Worm (Caenorhabditis elegans) whole organism, midembryonic: Measurements from ENCODE around the gene zipt-15.
A peak's percentile ranks its signal among the peaks of the same experiment; 100 is the strongest.

Experiments used
- T22C8.4 ChIP-seq: fragments of 200-800 bp; sonication (Bioruptor generic); IDR thresholded peaks from 2 replicates; pipeline ENCODE4 v1.3.6; 2022; ENCODE audit warnings: missing genetic modification characterization, missing compliant biosample characterization
- cog-1 ChIP-seq: sonication (generic microtip); optimal IDR thresholded peaks from 2 replicates; lab custom pipeline; 2016; ENCODE audit warnings: missing genetic modification characterization, missing compliant biosample characterization
- flt-1 ChIP-seq: fragments of 200-800 bp; sonication (Bioruptor generic); IDR thresholded peaks from 2 replicates; pipeline ENCODE4 v1.3.6; 2022; ENCODE audit warnings: missing genetic modification characterization, missing compliant biosample characterization
- klf-2 ChIP-seq: fragments of 200-800 bp; sonication (Bioruptor generic); conservative IDR thresholded peaks from 2 replicates; pipeline ENCODE4 v1.3.6; 2022; ENCODE audit warnings: missing genetic modification reagents, missing genetic modification characterization, missing compliant biosample characterization
- med-1 ChIP-seq: sonication (generic microtip); optimal IDR thresholded peaks from 2 replicates; lab custom pipeline; 2017; ENCODE audit warnings: missing genetic modification characterization, mild to moderate bottlenecking, missing compliant biosample characterization, antibody characterized with exemption, missing genetic modification reagents; ENCODE audit not compliant: insufficient read depth
- ref-1 ChIP-seq: fragments of 200-800 bp; sonication (Bioruptor generic); conservative IDR thresholded peaks from 2 replicates; pipeline ENCODE4 v1.3.6; 2022; ENCODE audit warnings: missing genetic modification reagents, missing genetic modification characterization, missing compliant biosample characterization
- tab-1 ChIP-seq: fragments of 200-800 bp; sonication (Bioruptor generic); IDR thresholded peaks from 2 replicates; pipeline ENCODE4 v1.3.6; 2022; ENCODE audit warnings: missing genetic modification characterization, missing compliant biosample characterization
- ztf-23 ChIP-seq: fragments of 200-800 bp; sonication (Bioruptor generic); IDR thresholded peaks from 2 replicates; pipeline ENCODE4 v1.3.6; 2022; ENCODE audit warnings: missing genetic modification reagents, missing genetic modification characterization, missing compliant biosample characterization
- ztf-29 ChIP-seq: fragments of 200-800 bp; sonication (Bioruptor generic); IDR thresholded peaks from 2 replicates; pipeline ENCODE4 v1.3.6; 2022; ENCODE audit warnings: missing genetic modification reagents, missing genetic modification characterization, missing compliant biosample characterization

zipt-15 gene

ce11 chrIV:762486-763376 is 62.0 kb downstream of the zipt-15 start:
- TF ChIP-seq ztf-23 (GFP tag; lab: Robert Waterston, UW): 0 out of 2 replicates have a peak, but pooled peaks have one; percentile 20
- TF ChIP-seq T22C8.4 (GFP tag; lab: Robert Waterston, UW): no peak
- TF ChIP-seq tab-1 (GFP tag; lab: Robert Waterston, UW): peak; percentile 51; the same call in 1 of the 2 replicates

ce11 chrIV:762016-762459 is 62.7 kb downstream of the zipt-15 start:
- no peak for TF ChIP-seq flt-1 (GFP tag; lab: Robert Waterston, UW)
- no peak for TF ChIP-seq T22C8.4 (GFP tag; lab: Robert Waterston, UW)
- TF ChIP-seq cog-1: no peak
- TF ChIP-seq ztf-23 (GFP tag; lab: Robert Waterston, UW): no peak
- TF ChIP-seq ztf-29: no peak
- no peak for TF ChIP-seq ref-1 (GFP tag; lab: Robert Waterston, UW)
- TF ChIP-seq tab-1 (GFP tag; lab: Robert Waterston, UW): no peak
- TF ChIP-seq med-1 (GFP tag; lab: Kevin White, UChicago): no peak
- TF ChIP-seq klf-2 (GFP tag; lab: Robert Waterston, UW): no peak

ce11 chrIV:760267-760666 is 64.5 kb downstream of the zipt-15 start, which contains the start of gene gst-40:
gst-40 (plus strand) TSS chrIV:760502.
- no peak for TF ChIP-seq cog-1
- TF ChIP-seq T22C8.4 (GFP tag; lab: Robert Waterston, UW): no peak
- TF ChIP-seq med-1 (GFP tag; lab: Kevin White, UChicago): no peak
- TF ChIP-seq klf-2 (GFP tag; lab: Robert Waterston, UW): no peak
- TF ChIP-seq ref-1 (GFP tag; lab: Robert Waterston, UW): no peak

ce11 chrIV:757548-757947 is 67.2 kb downstream of the zipt-15 start:
- TF ChIP-seq flt-1 (GFP tag; lab: Robert Waterston, UW) (no peak), klf-2 (GFP tag; lab: Robert Waterston, UW) (no peak), T22C8.4 (GFP tag; lab: Robert Waterston, UW) (no peak), ztf-23 (GFP tag; lab: Robert Waterston, UW) (no peak), ztf-29 (no peak), med-1 (GFP tag; lab: Kevin White, UChicago) (no peak), cog-1 (no peak)
